Fruit fly (Drosophila melanogaster): ENCODE results near the gene alpha-Man-IIa.

Gene alpha-Man-IIa

dm6 chr3R:9436358-9436972, 24.1 kb downstream of the alpha-Man-IIa start (continued):
- peak in 1 of 2 experiments; percentile 62 for TF ChIP-seq Eip74EF (GFP tag; optimal IDR thresholded peaks at IDR 0.05)
- TF ChIP-seq Abd-B (GFP tag; optimal IDR thresholded peaks at IDR 0.05): no peak
- peak; percentile 49 for TF ChIP-seq vvl (GFP tag; IDR thresholded peaks at IDR 0.05)
- TF ChIP-seq BtbVII (GFP tag; optimal IDR thresholded peaks at IDR 0.05): peak; percentile 39
- TF ChIP-seq hbn (GFP tag; IDR thresholded peaks at IDR 0.05; ENCODE audit: partially characterized antibody): peak; percentile 39
- TF ChIP-seq HLH4C (GFP tag; IDR thresholded peaks at IDR 0.05; ENCODE audit: partially characterized antibody): peak; percentile 40; the same call in 1 of the 3 replicates
- TF ChIP-seq Mes4 (GFP tag; optimal IDR thresholded peaks at IDR 0.05): no peak
- peak; percentile 5 for TF ChIP-seq CG2678 (tag; optimal IDR thresholded peaks at IDR 0.05)
- TF ChIP-seq CG12219 (GFP tag; optimal IDR thresholded peaks at IDR 0.05): no peak
- TF ChIP-seq Xrp1 (GFP tag; IDR thresholded peaks at IDR 0.05): peak; percentile 4; the same call in 1 of the 2 replicates
- peak; percentile 10 for TF ChIP-seq odd (GFP tag; optimal IDR thresholded peaks at IDR 0.05)
- TF ChIP-seq Oaz (GFP tag; IDR thresholded peaks at IDR 0.05): no peak
- TF ChIP-seq CG7372 (GFP tag; IDR thresholded peaks at IDR 0.05): no peak
- TF ChIP-seq CG18599 (GFP tag; optimal IDR thresholded peaks at IDR 0.05): peak; percentile 41
- peak; percentile 49; the same call in 1 of the 2 replicates for TF ChIP-seq sna (GFP tag; IDR thresholded peaks at IDR 0.05; ENCODE audit: partially characterized antibody)
- TF ChIP-seq chinmo (GFP tag; IDR thresholded peaks at IDR 0.05; ENCODE audit: partially characterized antibody): peak; percentile 99
- peak; percentile 45; the same call in 1 of the 2 replicates for TF ChIP-seq Awh (GFP tag; IDR thresholded peaks at IDR 0.05)
- no peak for TF ChIP-seq CG8765 (GFP tag; IDR thresholded peaks at IDR 0.05)
- TF ChIP-seq H2.0 (GFP tag; IDR thresholded peaks at IDR 0.05): 0 out of 2 replicates have a peak, but pooled peaks have one; percentile 10
- TF ChIP-seq CG8290 (GFP tag; optimal IDR thresholded peaks at IDR 0.05): no peak
- TF ChIP-seq CG8290 (tag; optimal IDR thresholded peaks at IDR 0.05): peak in 1 of 2 experiments; percentile 15
- peak; percentile 74 for TF ChIP-seq ftz-f1 (GFP tag; optimal IDR thresholded peaks at IDR 0.05)
- TF ChIP-seq CG7786 (GFP tag; optimal IDR thresholded peaks at IDR 0.05): peak; percentile 21
- no peak for TF ChIP-seq Fer2 (tag; optimal IDR thresholded peaks at IDR 0.05)
- TF ChIP-seq abd-A (tag; optimal IDR thresholded peaks at IDR 0.05): peak; percentile 89
- no peak for TF ChIP-seq Aef1 (GFP tag; IDR thresholded peaks at IDR 0.05)
- peak; percentile 53; the same call in 1 of the 2 replicates for TF ChIP-seq CG13287 (GFP tag; IDR thresholded peaks at IDR 0.05; ENCODE audit: partially characterized antibody)
- TF ChIP-seq gcm (GFP tag; optimal IDR thresholded peaks at IDR 0.05): peak; percentile 12
- TF ChIP-seq CG14014 (GFP tag; IDR thresholded peaks at IDR 0.05): peak; percentile 9; the same call in 1 of the 2 replicates
- no peak for TF ChIP-seq CG4617 (GFP tag; optimal IDR thresholded peaks at IDR 0.05; ENCODE audit: borderline replicate concordance)
- TF ChIP-seq Ada2b (GFP tag; IDR thresholded peaks at IDR 0.05): no peak
- 0 out of 2 replicates have a peak, but pooled peaks have one; percentile 25 for TF ChIP-seq slbo (GFP tag; IDR thresholded peaks at IDR 0.05)
- TF ChIP-seq Bgb (GFP tag; IDR thresholded peaks at IDR 0.05; ENCODE audit: partially characterized antibody): peak; percentile 14; the same call in 1 of the 2 replicates
- TF ChIP-seq NFAT (GFP tag; IDR thresholded peaks at IDR 0.05): peak; percentile 12; the same call in 1 of the 2 replicates
- TF ChIP-seq her (GFP tag; optimal IDR thresholded peaks at IDR 0.05): peak; percentile 12
- TF ChIP-seq disco-r (GFP tag; optimal IDR thresholded peaks at IDR 0.05): peak; percentile 5
- TF ChIP-seq crc (GFP tag; optimal IDR thresholded peaks at IDR 0.05): no peak
- TF ChIP-seq wek (GFP tag; optimal IDR thresholded peaks at IDR 0.05): no peak
- TF ChIP-seq kay (GFP tag; optimal IDR thresholded peaks at IDR 0.05): peak; percentile 81
- peak in 1 of 2 experiments; percentile 21 for TF ChIP-seq Dfd (GFP tag; optimal IDR thresholded peaks at IDR 0.05)
- peak; percentile 79 for TF ChIP-seq Deaf1 (tag; optimal IDR thresholded peaks at IDR 0.05)
- TF ChIP-seq cwo (GFP tag; optimal IDR thresholded peaks at IDR 0.05): peak; percentile 99
- no peak for TF ChIP-seq CG4707 (GFP tag; optimal IDR thresholded peaks at IDR 0.05)
- TF ChIP-seq cg (GFP tag; optimal IDR thresholded peaks at IDR 0.05): peak; percentile 51
- peak; percentile 9 for TF ChIP-seq Antp (GFP tag; optimal IDR thresholded peaks at IDR 0.05)
- no peak for TF ChIP-seq CG10959 (GFP tag; IDR thresholded peaks at IDR 0.05)
- peak; percentile 92 for TF ChIP-seq CG34376 (GFP tag; optimal IDR thresholded peaks at IDR 0.05)
- 0 out of 3 replicates have a peak, but pooled peaks have one; percentile 32 for TF ChIP-seq knrl (GFP tag; IDR thresholded peaks at IDR 0.05; ENCODE audit: partially characterized antibody)
